Worm (Caenorhabditis elegans) whole organism, L1 larva: ENCODE measurements around the gene nspd-7.

Experiments used
- F16B12.6 ChIP-seq: fragments of 150-350 bp; optimal IDR thresholded peaks from 2 replicates; lab custom pipeline; 2014; ENCODE audit warnings: missing biosample characterization, missing genetic modification characterization
- ceh-82 ChIP-seq, 3 experiments: fragments of 150-350 bp in 1 of 3; sonication (generic microtip) in 2 of 3; optimal IDR thresholded peaks; 2 replicates each; lab custom pipeline; 2014 to 2017; ENCODE audit warnings: missing biosample characterization in 3 of 3, missing genetic modification characterization in 3 of 3
- fos-1 ChIP-seq: fragments of 150-350 bp; optimal IDR thresholded peaks from 2 replicates; lab custom pipeline; 2014; ENCODE audit warnings: missing biosample characterization, missing genetic modification characterization
- nhr-12 ChIP-seq: sonication (generic microtip); optimal IDR thresholded peaks from 2 replicates; lab custom pipeline; 2017; ENCODE audit warnings: missing biosample characterization, missing genetic modification characterization
- snpc-4 ChIP-seq: fragments of 150-350 bp; optimal IDR thresholded peaks from 2 replicates; lab custom pipeline; 2014; ENCODE audit warnings: missing biosample characterization, missing genetic modification characterization
- unc-98 ChIP-seq: fragments of 200-800 bp; sonication (Bioruptor generic); IDR thresholded peaks from 2 replicates; pipeline ENCODE4 v1.3.6; 2022; ENCODE audit warnings: missing genetic modification characterization, missing compliant biosample characterization

DNA sequence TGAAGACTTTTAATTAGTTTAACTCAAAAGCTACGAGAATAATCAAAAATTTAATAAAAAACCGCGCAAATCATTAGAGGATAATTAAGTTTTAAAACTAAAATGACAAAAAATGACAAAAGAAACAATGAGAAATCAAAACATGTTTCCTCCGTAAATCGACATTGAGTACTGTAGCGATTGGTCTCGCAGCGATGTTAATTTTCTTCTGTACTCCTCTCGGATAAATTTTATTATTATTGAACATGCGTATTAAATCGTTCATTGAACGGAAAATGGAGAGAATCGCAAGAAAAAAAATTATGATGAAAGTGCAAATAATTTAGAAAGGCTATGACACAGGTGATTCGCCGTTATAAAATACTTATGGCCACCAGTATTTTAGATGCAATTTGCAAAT, 16.3 kb upstream of the nspd-7 start:
- no peak for TF ChIP-seq snpc-4 (tag; lab: Kevin White, UChicago)
- TF ChIP-seq nhr-12 (tag; lab: Kevin White, UChicago), result no peak
- TF ChIP-seq F16B12.6 (tag; lab: Kevin White, UChicago), result no peak
- TF ChIP-seq ceh-82 (tag; optimal IDR thresholded peaks at IDR 0.05; lab: Kevin White, UChicago), result no peak
- no peak for TF ChIP-seq fos-1
- TF ChIP-seq unc-98 (GFP tag; lab: Robert Waterston, UW), result no peak
